Worm (Caenorhabditis elegans): ENCODE results near the gene irld-11.

- no peak for TF ChIP-seq snpc-4 (tag; optimal IDR thresholded peaks at IDR 0.05)
- no peak for TF ChIP-seq elt-2 (tag; optimal IDR thresholded peaks at IDR 0.05)
- TF ChIP-seq aly-2 (tag; optimal IDR thresholded peaks at IDR 0.05), result no peak
- TF ChIP-seq elt-3 (tag; optimal IDR thresholded peaks at IDR 0.05), result no peak
- no peak for TF ChIP-seq pha-4 (tag; optimal IDR thresholded peaks at IDR 0.05)
- no peak for TF ChIP-seq ceh-28 (tag; optimal IDR thresholded peaks at IDR 0.05)
- TF ChIP-seq zag-1 (tag; optimal IDR thresholded peaks at IDR 0.05), result no peak
- TF ChIP-seq unc-39 (tag; optimal IDR thresholded peaks at IDR 0.05), result no peak
- no peak for TF ChIP-seq pqm-1 (tag; optimal IDR thresholded peaks at IDR 0.05)
- no peak for TF ChIP-seq ceh-82 (tag; optimal IDR thresholded peaks at IDR 0.05)
- TF ChIP-seq eor-1 (tag; optimal IDR thresholded peaks at IDR 0.05), result no peak
Measured at ce11 chrV:1626720-1627119, 28.2 kb upstream of the irld-11 start, which contains the start of gene nhr-237.

Data from whole organism, L3 larva.